Fruit fly (Drosophila melanogaster) whole organism, embryonic: ENCODE measurements around the gene Cipc.

Source experiments
- CG10543 ChIP-seq: fragments of 200-800 bp; sonication (Bioruptor generic); optimal IDR thresholded peaks from 3 replicates; lab custom pipeline; 2017; ENCODE audit warnings: missing biosample characterization, mild to moderate bottlenecking, missing genetic modification characterization, moderate library complexity
- CG10979 ChIP-seq: fragments of 200-800 bp; sonication (Bioruptor generic); optimal IDR thresholded peaks from 2 replicates; lab custom pipeline; 2018; ENCODE audit warnings: missing biosample characterization, mild to moderate bottlenecking, missing genetic modification characterization, moderate library complexity
- CG11456 ChIP-seq: fragments of 200-800 bp; sonication (Bioruptor generic); IDR thresholded peaks from 3 replicates; pipeline ENCODE4 v1.3.6; 2022; ENCODE audit warnings: missing biosample characterization, missing genetic modification characterization
- CG13123 ChIP-seq: fragments of 200-800 bp; sonication (Bioruptor generic); optimal IDR thresholded peaks from 2 replicates; lab custom pipeline; 2016; ENCODE audit warnings: missing biosample characterization, missing genetic modification characterization
- CG13296 ChIP-seq: fragments of 200-800 bp; sonication (Bioruptor generic); optimal IDR thresholded peaks from 3 replicates; lab custom pipeline; 2018; ENCODE audit warnings: missing biosample characterization, mild to moderate bottlenecking, missing genetic modification characterization
- CG13894 ChIP-seq: fragments of 200-800 bp; sonication (Bioruptor generic); optimal IDR thresholded peaks from 3 replicates; lab custom pipeline; 2018; ENCODE audit warnings: missing biosample characterization, mild to moderate bottlenecking, missing genetic modification characterization, moderate library complexity
- CG15479 ChIP-seq: fragments of 200-800 bp; sonication (Bioruptor generic); optimal IDR thresholded peaks from 3 replicates; lab custom pipeline; 2019; ENCODE audit warnings: missing biosample characterization, mild to moderate bottlenecking, missing genetic modification characterization, moderate library complexity
- CG16813 ChIP-seq: fragments of 200-800 bp; sonication (Bioruptor generic); IDR thresholded peaks from 3 replicates; pipeline ENCODE4 v1.3.6; 2022; ENCODE audit warnings: missing biosample characterization, missing genetic modification characterization; ENCODE audit not compliant: partially characterized antibody
- CG17186 ChIP-seq: fragments of 200-800 bp; sonication (Bioruptor generic); optimal IDR thresholded peaks from 3 replicates; lab custom pipeline; 2017; ENCODE audit warnings: missing biosample characterization, missing genetic modification reagents, missing genetic modification characterization
- CG17912 ChIP-seq: fragments of 200-800 bp; sonication (Bioruptor generic); optimal IDR thresholded peaks from 2 replicates; lab custom pipeline; 2018; ENCODE audit warnings: missing biosample characterization, mild to moderate bottlenecking, missing genetic modification characterization
- CG31224 ChIP-seq: fragments of 200-800 bp; sonication (Bioruptor generic); IDR thresholded peaks from 2 replicates; pipeline ENCODE4 v1.3.6; 2022; ENCODE audit warnings: missing biosample characterization, missing genetic modification characterization
- CG3281 ChIP-seq: fragments of 200-800 bp; sonication (Bioruptor generic); optimal IDR thresholded peaks from 3 replicates; lab custom pipeline; 2017; ENCODE audit warnings: missing biosample characterization, mild to moderate bottlenecking, missing genetic modification characterization
- CG33213 ChIP-seq: fragments of 200-800 bp; sonication (Bioruptor generic); optimal IDR thresholded peaks from 3 replicates; lab custom pipeline; 2016; ENCODE audit warnings: missing biosample characterization, missing genetic modification characterization
- CG4360 ChIP-seq: fragments of 200-800 bp; sonication (Bioruptor generic); IDR thresholded peaks from 2 replicates; pipeline ENCODE4 v1.3.6; 2022; ENCODE audit warnings: missing biosample characterization, missing genetic modification characterization
- CG4820 ChIP-seq: fragments of 200-800 bp; sonication (Bioruptor generic); optimal IDR thresholded peaks from 3 replicates; lab custom pipeline; 2016; ENCODE audit warnings: missing biosample characterization, missing genetic modification characterization
- CG6175 ChIP-seq: fragments of 200-800 bp; sonication (Bioruptor generic); IDR thresholded peaks from 3 replicates; pipeline ENCODE4 v1.3.6; 2022; ENCODE audit warnings: missing biosample characterization, missing genetic modification characterization
- CG6272 ChIP-seq: fragments of 200-800 bp; sonication (Bioruptor generic); IDR thresholded peaks from 2 replicates; pipeline ENCODE4 v1.3.6; 2022; ENCODE audit warnings: missing biosample characterization, missing genetic modification characterization
- CG8281 ChIP-seq: fragments of 200-800 bp; sonication (Bioruptor generic); optimal IDR thresholded peaks from 2 replicates; lab custom pipeline; 2018; ENCODE audit warnings: missing biosample characterization, mild to moderate bottlenecking, missing genetic modification characterization, moderate library complexity
- CG8388 ChIP-seq: fragments of 200-800 bp; sonication (Bioruptor generic); optimal IDR thresholded peaks from 2 replicates; lab custom pipeline; 2019; ENCODE audit warnings: missing biosample characterization, mild to moderate bottlenecking, missing genetic modification characterization, moderate library complexity
- CG9817 ChIP-seq: fragments of 200-800 bp; sonication (Bioruptor generic); optimal IDR thresholded peaks from 2 replicates; lab custom pipeline; 2018; ENCODE audit warnings: missing biosample characterization, mild to moderate bottlenecking, missing genetic modification characterization, moderate library complexity
- Camta ChIP-seq: fragments of 200-800 bp; sonication (Bioruptor generic); optimal IDR thresholded peaks from 2 replicates; lab custom pipeline; 2016; ENCODE audit warnings: missing biosample characterization, missing genetic modification characterization
- D ChIP-seq, 2 experiments: fragments of 200-800 bp in 1 of 2; fragments of >200 bp in 1 of 2; sonication (Bioruptor generic) in 1 of 2; optimal IDR thresholded peaks; 2 replicates in 1 of 2; 3 replicates in 1 of 2; lab custom pipeline; 2017; ENCODE audit warnings: mild to moderate bottlenecking in 1 of 2, missing biosample characterization in 1 of 2, missing genetic modification characterization in 1 of 2, missing genetic modification reagents in 1 of 2
- Deaf1 ChIP-seq: fragments of 200-800 bp; optimal IDR thresholded peaks from 3 replicates; lab custom pipeline; 2019; ENCODE audit warnings: missing biosample characterization, mild to moderate bottlenecking, missing genetic modification characterization, moderate library complexity
- Dll ChIP-seq: fragments of 200-800 bp; sonication (Bioruptor generic); IDR thresholded peaks from 4 replicates; pipeline ENCODE4 v1.3.6; 2022; ENCODE audit warnings: missing biosample characterization, missing genetic modification characterization; ENCODE audit not compliant: partially characterized antibody
- Drgx ChIP-seq: fragments of 200-800 bp; sonication (Bioruptor generic); IDR thresholded peaks from 2 replicates; pipeline ENCODE4 v1.3.6; 2022; ENCODE audit warnings: missing biosample characterization, missing genetic modification characterization
- Eip74EF ChIP-seq, 2 experiments: fragments of 200-800 bp in 1 of 2; fragments of >200 bp in 1 of 2; sonication (Bioruptor generic) in 1 of 2; optimal IDR thresholded peaks; 2 replicates each; lab custom pipeline; 2017 to 2019; ENCODE audit warnings: missing biosample characterization in 2 of 2, missing genetic modification characterization in 2 of 2, mild to moderate bottlenecking in 1 of 2, moderate library complexity in 1 of 2
- HLH3B ChIP-seq: fragments of 200-800 bp; sonication (Bioruptor generic); IDR thresholded peaks from 2 replicates; pipeline ENCODE4 v1.3.6; 2022; ENCODE audit warnings: missing biosample characterization, missing genetic modification characterization
- Jarid2 ChIP-seq: fragments of 200-800 bp; sonication (Bioruptor generic); optimal IDR thresholded peaks from 3 replicates; lab custom pipeline; 2017; ENCODE audit warnings: mild to moderate bottlenecking, missing biosample characterization, missing genetic modification reagents, missing genetic modification characterization
- NC2α ChIP-seq: fragments of 200-800 bp; sonication (Bioruptor generic); optimal IDR thresholded peaks from 2 replicates; lab custom pipeline; 2016; ENCODE audit warnings: missing biosample characterization, missing genetic modification characterization
- Optix ChIP-seq: fragments of 200-800 bp; sonication (Bioruptor generic); IDR thresholded peaks from 3 replicates; pipeline ENCODE4 v1.3.6; 2022; ENCODE audit warnings: missing biosample characterization, missing genetic modification characterization
- PHDP ChIP-seq: fragments of 200-800 bp; sonication (Bioruptor generic); optimal IDR thresholded peaks from 3 replicates; lab custom pipeline; 2018; ENCODE audit warnings: missing biosample characterization, mild to moderate bottlenecking, missing genetic modification characterization, moderate library complexity
- Rfx ChIP-seq: fragments of 200-800 bp; sonication (Bioruptor generic); IDR thresholded peaks from 2 replicates; pipeline ENCODE4 v1.3.6; 2022; ENCODE audit warnings: missing biosample characterization, missing genetic modification characterization
- Spps ChIP-seq: fragments of 200-800 bp; sonication (Bioruptor generic); optimal IDR thresholded peaks from 2 replicates; lab custom pipeline; 2018; ENCODE audit warnings: missing biosample characterization, mild to moderate bottlenecking, missing genetic modification characterization
- Ssrp ChIP-seq: fragments of 200-800 bp; sonication (Bioruptor generic); optimal IDR thresholded peaks from 2 replicates; lab custom pipeline; 2018; ENCODE audit warnings: missing biosample characterization, mild to moderate bottlenecking, missing genetic modification characterization, moderate library complexity
- ac ChIP-seq: fragments of 200-800 bp; sonication (Bioruptor generic); optimal IDR thresholded peaks from 3 replicates; lab custom pipeline; 2017; ENCODE audit warnings: missing biosample characterization, mild to moderate bottlenecking, missing genetic modification characterization
- ase ChIP-seq: fragments of 200-800 bp; sonication (Bioruptor generic); IDR thresholded peaks from 3 replicates; pipeline ENCODE4 v1.3.6; 2022; ENCODE audit warnings: missing biosample characterization, missing genetic modification characterization
- bigmax ChIP-seq: fragments of 200-800 bp; sonication (Bioruptor generic); optimal IDR thresholded peaks from 2 replicates; lab custom pipeline; 2018; ENCODE audit warnings: missing biosample characterization, mild to moderate bottlenecking, missing genetic modification characterization
- cg ChIP-seq: fragments of 200-800 bp; sonication (Bioruptor generic); optimal IDR thresholded peaks from 3 replicates; lab custom pipeline; 2019; ENCODE audit warnings: missing biosample characterization, mild to moderate bottlenecking, missing genetic modification characterization, moderate library complexity
- chm ChIP-seq: fragments of 200-800 bp; sonication (Bioruptor generic); IDR thresholded peaks from 2 replicates; pipeline ENCODE4 v1.3.6; 2022; ENCODE audit warnings: missing biosample characterization, missing genetic modification characterization
- crol ChIP-seq: fragments of 200-800 bp; sonication (Bioruptor generic); IDR thresholded peaks from 2 replicates; pipeline ENCODE4 v1.3.6; 2022; ENCODE audit warnings: missing biosample characterization, missing genetic modification characterization
- dimm ChIP-seq: fragments of 200-800 bp; sonication (Bioruptor generic); IDR thresholded peaks from 2 replicates; pipeline ENCODE4 v1.3.6; 2022; ENCODE audit warnings: missing biosample characterization, missing genetic modification characterization
- gsb ChIP-seq: fragments of 200-800 bp; sonication (Bioruptor generic); IDR thresholded peaks from 2 replicates; pipeline ENCODE4 v1.3.6; 2022; ENCODE audit warnings: missing biosample characterization, missing genetic modification characterization
- lola ChIP-seq, 3 experiments: fragments of >200 bp in 2 of 3; fragments of 200-800 bp in 1 of 3; sonication (Bioruptor generic) in 1 of 3; optimal IDR thresholded peaks; 2 replicates each; lab custom pipeline; 2017 to 2019; ENCODE audit warnings: missing biosample characterization in 3 of 3, missing genetic modification characterization in 3 of 3, mild to moderate bottlenecking in 1 of 3, moderate library complexity in 1 of 3
- nerfin-1 ChIP-seq: fragments of 200-800 bp; sonication (Bioruptor generic); optimal IDR thresholded peaks from 3 replicates; lab custom pipeline; 2019; ENCODE audit warnings: missing biosample characterization, mild to moderate bottlenecking, missing genetic modification characterization, moderate library complexity
- ranshi ChIP-seq: fragments of 200-800 bp; sonication (Bioruptor generic); IDR thresholded peaks from 2 replicates; pipeline ENCODE4 v1.3.6; 2022; ENCODE audit warnings: missing biosample characterization, missing genetic modification characterization
- sens-2 ChIP-seq: fragments of 200-800 bp; sonication (Bioruptor generic); IDR thresholded peaks from 2 replicates; pipeline ENCODE4 v1.3.6; 2022; ENCODE audit warnings: missing biosample characterization, missing genetic modification characterization
- wek ChIP-seq: fragments of 200-800 bp; sonication (Bioruptor generic); optimal IDR thresholded peaks from 3 replicates; lab custom pipeline; 2018; ENCODE audit warnings: missing biosample characterization, mild to moderate bottlenecking, missing genetic modification characterization, moderate library complexity
- zen ChIP-seq: fragments of 200-800 bp; sonication (Bioruptor generic); optimal IDR thresholded peaks from 3 replicates; lab custom pipeline; 2018; ENCODE audit warnings: missing biosample characterization, mild to moderate bottlenecking, missing genetic modification characterization, moderate library complexity

The Cipc gene

dm6 chr3R:26117465-26118081 lies 10.9 kb downstream of the Cipc start (continued):
- TF ChIP-seq CG6272 (GFP tag; lab: Robert Waterston, UW) (no peak), Ssrp (peak; percentile 46), nerfin-1 (tag; lab: Kevin White, UChicago) (no peak), Optix (no peak), CG15479 (GFP tag; lab: Kevin White, UChicago) (no peak), NC2α (GFP tag; lab: Kevin White, UChicago) (no peak), CG17186 (GFP tag; lab: Kevin White, UChicago) (no peak), ranshi (GFP tag; lab: Robert Waterston, UW) (peak; percentile 38; the same call in 1 of the 2 replicates), CG31224 (GFP tag; lab: Robert Waterston, UW) (peak; percentile 42; the same call in 1 of the 2 replicates), CG3281 (peak; percentile 69), CG8388 (GFP tag; lab: Kevin White, UChicago) (peak; percentile 39), CG10979 (tag; lab: Kevin White, UChicago) (peak; percentile 52), CG4360 (no peak), chm (GFP tag; lab: Robert Waterston, UW) (no peak), CG16813 (no peak), bigmax (GFP tag; lab: Kevin White, UChicago) (no peak), CG11456 (no peak; the same call in 2 of the 3 replicates), lola (GFP tag; optimal IDR thresholded peaks at IDR 0.05; lab: Kevin White, UChicago) (peak in 1 of 3 experiments; percentile 2), PHDP (tag; lab: Kevin White, UChicago) (peak; percentile 75), zen (tag; lab: Kevin White, UChicago) (no peak), Deaf1 (peak; percentile 14), cg (GFP tag; lab: Kevin White, UChicago) (peak; percentile 83), Drgx (GFP tag; lab: Robert Waterston, UW) (peak; percentile 52; the same call in 1 of the 2 replicates), Camta (peak; percentile 0), CG17912 (GFP tag; lab: Kevin White, UChicago) (no peak), CG8281 (tag; lab: Kevin White, UChicago) (no peak), Dll (GFP tag; lab: Robert Waterston, UW) (no peak), wek (GFP tag; lab: Kevin White, UChicago) (no peak), D (optimal IDR thresholded peaks at IDR 0.05; lab: Kevin White, UChicago) (no peak), D (GFP tag; optimal IDR thresholded peaks at IDR 0.05; lab: Kevin White, UChicago) (no peak), dimm (no peak), CG4820 (GFP tag; lab: Kevin White, UChicago) (peak; percentile 33), CG9817 (tag; lab: Kevin White, UChicago) (no peak), crol (GFP tag; lab: Robert Waterston, UW) (no peak), CG6175 (no peak), CG13296 (peak; percentile 28), CG13123 (GFP tag; lab: Kevin White, UChicago) (no peak), Rfx (GFP tag; lab: Robert Waterston, UW) (peak; percentile 56; the same call in 1 of the 2 replicates), CG13894 (tag; lab: Kevin White, UChicago) (no peak), HLH3B (GFP tag; lab: Robert Waterston, UW) (peak; percentile 56; the same call in 1 of the 2 replicates), CG10543 (GFP tag; lab: Kevin White, UChicago) (no peak), ac (GFP tag; lab: Kevin White, UChicago) (no peak), CG33213 (no peak), Spps (tag; lab: Kevin White, UChicago) (no peak), Jarid2 (GFP tag; lab: Kevin White, UChicago) (peak; percentile 0), gsb (GFP tag; lab: Robert Waterston, UW) (no peak), Eip74EF (GFP tag; optimal IDR thresholded peaks at IDR 0.05; lab: Kevin White, UChicago) (peak in 1 of 2 experiments; percentile 15), sens-2 (GFP tag; lab: Robert Waterston, UW) (no peak), ase (GFP tag; lab: Robert Waterston, UW) (no peak; the same call in 2 of the 3 replicates)
